Fruit fly (Drosophila melanogaster) whole organism, embryonic: ENCODE data around the gene CG5509.
A peak's percentile ranks its signal among the peaks of the same experiment; 100 is the strongest.

ENCODE experiments used
- Ada2b ChIP-seq: fragments of 200-800 bp; sonication (Bioruptor generic); IDR thresholded peaks from 2 replicates; pipeline ENCODE4 v1.3.6; 2022; ENCODE audit warnings: missing biosample characterization, missing genetic modification characterization
- BEAF-32 ChIP-seq: fragments of 200-800 bp; sonication (Bioruptor generic); optimal IDR thresholded peaks from 3 replicates; lab custom pipeline; 2017; ENCODE audit warnings: missing biosample characterization, missing genetic modification characterization, mild to moderate bottlenecking, moderate library complexity, missing genetic modification reagents
- CG10321 ChIP-seq: fragments of 200-800 bp; sonication (Bioruptor generic); IDR thresholded peaks from 2 replicates; pipeline ENCODE4 v1.3.6; 2022; ENCODE audit warnings: missing biosample characterization, missing genetic modification characterization
- CG10431 ChIP-seq: fragments of 200-800 bp; sonication (Bioruptor generic); optimal IDR thresholded peaks from 3 replicates; lab custom pipeline; 2018; ENCODE audit warnings: missing biosample characterization, mild to moderate bottlenecking, missing genetic modification characterization
- CG10654 ChIP-seq: fragments of 200-800 bp; sonication (Bioruptor generic); optimal IDR thresholded peaks from 2 replicates; lab custom pipeline; 2016; ENCODE audit warnings: missing biosample characterization, missing genetic modification characterization
- CG10979 ChIP-seq: fragments of 200-800 bp; sonication (Bioruptor generic); optimal IDR thresholded peaks from 2 replicates; lab custom pipeline; 2018; ENCODE audit warnings: missing biosample characterization, mild to moderate bottlenecking, missing genetic modification characterization, moderate library complexity
- CG12299 ChIP-seq: fragments of 200-800 bp; sonication (Bioruptor generic); optimal IDR thresholded peaks from 2 replicates; lab custom pipeline; 2018; ENCODE audit warnings: missing biosample characterization, mild to moderate bottlenecking, missing genetic modification characterization
- CG12391 ChIP-seq: fragments of 200-800 bp; sonication (Bioruptor generic); optimal IDR thresholded peaks from 3 replicates; lab custom pipeline; 2018; ENCODE audit warnings: missing biosample characterization, mild to moderate bottlenecking, missing genetic modification characterization, moderate library complexity
- CG12769 ChIP-seq: fragments of 200-800 bp; sonication (Bioruptor generic); optimal IDR thresholded peaks from 2 replicates; lab custom pipeline; 2019; ENCODE audit warnings: missing biosample characterization, mild to moderate bottlenecking, missing genetic modification characterization, moderate library complexity
- CG13624 ChIP-seq: fragments of 200-800 bp; sonication (Bioruptor generic); optimal IDR thresholded peaks from 2 replicates; lab custom pipeline; 2016; ENCODE audit warnings: missing biosample characterization, missing genetic modification characterization
- CG14050 ChIP-seq: fragments of 200-800 bp; sonication (Bioruptor generic); IDR thresholded peaks from 3 replicates; pipeline ENCODE4 v1.3.6; 2022; ENCODE audit warnings: missing biosample characterization, missing genetic modification characterization
- CG15073 ChIP-seq: fragments of 200-800 bp; sonication (Bioruptor generic); optimal IDR thresholded peaks from 2 replicates; lab custom pipeline; 2016; ENCODE audit warnings: missing biosample characterization, missing genetic modification characterization
- CG15479 ChIP-seq: fragments of 200-800 bp; sonication (Bioruptor generic); optimal IDR thresholded peaks from 3 replicates; lab custom pipeline; 2019; ENCODE audit warnings: missing biosample characterization, mild to moderate bottlenecking, missing genetic modification characterization, moderate library complexity
- CG15696 ChIP-seq: fragments of 200-800 bp; sonication (Bioruptor generic); optimal IDR thresholded peaks from 2 replicates; lab custom pipeline; 2019; ENCODE audit warnings: missing biosample characterization, mild to moderate bottlenecking, missing genetic modification characterization, moderate library complexity
- CG17912 ChIP-seq: fragments of 200-800 bp; sonication (Bioruptor generic); optimal IDR thresholded peaks from 2 replicates; lab custom pipeline; 2018; ENCODE audit warnings: missing biosample characterization, mild to moderate bottlenecking, missing genetic modification characterization
- CG18262 ChIP-seq: fragments of 200-800 bp; optimal IDR thresholded peaks from 3 replicates; lab custom pipeline; 2019; ENCODE audit warnings: missing biosample characterization, mild to moderate bottlenecking, missing genetic modification characterization, moderate library complexity
- CG31365 ChIP-seq: fragments of 200-800 bp; sonication (Bioruptor generic); optimal IDR thresholded peaks from 2 replicates; lab custom pipeline; 2018; ENCODE audit warnings: missing biosample characterization, mild to moderate bottlenecking, missing genetic modification characterization
- CG32772 ChIP-seq: fragments of 200-800 bp; sonication (Bioruptor generic); IDR thresholded peaks from 2 replicates; pipeline ENCODE4 v1.3.6; 2022; ENCODE audit warnings: missing biosample characterization, missing genetic modification characterization
- CG6654 ChIP-seq: fragments of 200-800 bp; sonication (Bioruptor generic); optimal IDR thresholded peaks from 2 replicates; lab custom pipeline; 2017; ENCODE audit warnings: missing biosample characterization, mild to moderate bottlenecking, missing genetic modification characterization
- CG6765 ChIP-seq: fragments of 200-800 bp; sonication (Bioruptor generic); optimal IDR thresholded peaks from 3 replicates; lab custom pipeline; 2017; ENCODE audit warnings: missing biosample characterization, mild to moderate bottlenecking, missing genetic modification characterization
- CG7987 ChIP-seq: fragments of 200-800 bp; sonication (Bioruptor generic); optimal IDR thresholded peaks from 2 replicates; lab custom pipeline; 2018; ENCODE audit warnings: missing biosample characterization, mild to moderate bottlenecking, missing genetic modification characterization, moderate library complexity
- CG8290 ChIP-seq, 3 experiments: fragments of 200-800 bp; sonication (Bioruptor generic); optimal IDR thresholded peaks; 2 replicates each; lab custom pipeline; 2016 to 2019; ENCODE audit warnings: missing biosample characterization in 3 of 3, missing genetic modification characterization in 3 of 3, mild to moderate bottlenecking in 2 of 3, moderate library complexity in 1 of 3
- E2f2 ChIP-seq: fragments of 200-800 bp; sonication (Bioruptor generic); IDR thresholded peaks from 2 replicates; pipeline ENCODE4 v1.3.6; 2022; ENCODE audit warnings: missing biosample characterization, missing genetic modification characterization
- Lpt ChIP-seq: fragments of >200 bp; optimal IDR thresholded peaks from 2 replicates; lab custom pipeline; 2018; ENCODE audit warnings: missing biosample characterization, missing genetic modification characterization
- Nf-YB ChIP-seq: fragments of 200-800 bp; sonication (Bioruptor generic); optimal IDR thresholded peaks from 3 replicates; lab custom pipeline; 2019; ENCODE audit warnings: missing biosample characterization, mild to moderate bottlenecking, missing genetic modification characterization, moderate library complexity
- Sox102F ChIP-seq: fragments of 200-800 bp; sonication (Bioruptor generic); optimal IDR thresholded peaks from 2 replicates; lab custom pipeline; 2018; ENCODE audit warnings: missing biosample characterization, mild to moderate bottlenecking, missing genetic modification characterization, moderate library complexity
- Sry-β ChIP-seq: fragments of 200-800 bp; sonication (Bioruptor generic); optimal IDR thresholded peaks from 2 replicates; lab custom pipeline; 2018; ENCODE audit warnings: missing biosample characterization, mild to moderate bottlenecking, missing genetic modification characterization, moderate library complexity
- Tbp ChIP-seq: fragments of >200 bp; optimal IDR thresholded peaks from 2 replicates; lab custom pipeline; 2018; ENCODE audit warnings: missing biosample characterization, missing genetic modification characterization
- ab ChIP-seq: fragments of 200-800 bp; sonication (Bioruptor generic); optimal IDR thresholded peaks from 2 replicates; lab custom pipeline; 2016; ENCODE audit warnings: missing biosample characterization, missing genetic modification characterization
- ara ChIP-seq: fragments of 200-800 bp; sonication (Bioruptor generic); IDR thresholded peaks from 2 replicates; pipeline ENCODE4 v1.3.6; 2022; ENCODE audit warnings: missing biosample characterization, missing genetic modification characterization
- ash1 ChIP-seq: fragments of 200-800 bp; sonication (Bioruptor generic); optimal IDR thresholded peaks from 2 replicates; lab custom pipeline; 2018; ENCODE audit warnings: missing biosample characterization, mild to moderate bottlenecking, missing genetic modification characterization
- ato ChIP-seq: fragments of 200-800 bp; sonication (Bioruptor generic); IDR thresholded peaks from 2 replicates; pipeline ENCODE4 v1.3.6; 2022; ENCODE audit warnings: missing biosample characterization, missing genetic modification characterization; ENCODE audit not compliant: partially characterized antibody
- br ChIP-seq: fragments of >200 bp; optimal IDR thresholded peaks from 2 replicates; lab custom pipeline; 2017
- chinmo ChIP-seq: fragments of 200-800 bp; sonication (Bioruptor generic); IDR thresholded peaks from 4 replicates; pipeline ENCODE4 v1.3.6; 2022; ENCODE audit warnings: missing biosample characterization, missing genetic modification characterization; ENCODE audit not compliant: partially characterized antibody
- dati ChIP-seq: fragments of 200-800 bp; sonication (Bioruptor generic); IDR thresholded peaks from 2 replicates; pipeline ENCODE4 v1.3.6; 2022; ENCODE audit warnings: missing biosample characterization, missing genetic modification characterization
- dpn ChIP-seq, 2 experiments: fragments of 200-800 bp; sonication (Bioruptor generic); optimal IDR thresholded peaks; 3 replicates each; lab custom pipeline; 2016; ENCODE audit warnings: missing biosample characterization in 2 of 2, missing genetic modification characterization in 2 of 2
- exex ChIP-seq: fragments of 200-800 bp; sonication (Bioruptor generic); optimal IDR thresholded peaks from 4 replicates; lab custom pipeline; 2018; ENCODE audit warnings: missing biosample characterization, mild to moderate bottlenecking, missing genetic modification characterization, moderate library complexity
- insv ChIP-seq, 2 experiments: fragments of 200-800 bp; sonication (Bioruptor generic); optimal IDR thresholded peaks; 3 replicates each; lab custom pipeline; 2016 to 2018; ENCODE audit warnings: missing biosample characterization in 2 of 2, missing genetic modification characterization in 2 of 2
- inv ChIP-seq: fragments of 200-800 bp; sonication (Bioruptor generic); IDR thresholded peaks from 2 replicates; pipeline ENCODE4 v1.3.6; 2022; ENCODE audit warnings: missing biosample characterization, missing genetic modification characterization; ENCODE audit not compliant: partially characterized antibody
- nom ChIP-seq: fragments of 200-800 bp; sonication (Bioruptor generic); optimal IDR thresholded peaks from 2 replicates; lab custom pipeline; 2017; ENCODE audit warnings: missing biosample characterization, missing genetic modification characterization, mild to moderate bottlenecking, moderate library complexity, missing genetic modification reagents
- pan ChIP-seq, 4 experiments: fragments of >200 bp in 3 of 4; fragments of 200-800 bp in 1 of 4; sonication (Bioruptor generic) in 1 of 4; optimal IDR thresholded peaks in 3 of 4; IDR thresholded peaks in 1 of 4; 2 replicates each; pipeline versions ENCODE4 v1.3.6 to Lab custom; 2017 to 2022; ENCODE audit warnings: missing biosample characterization in 2 of 4, missing genetic modification characterization in 2 of 4, mixed read lengths in 1 of 4
- pros ChIP-seq: fragments of 200-800 bp; sonication (Bioruptor generic); optimal IDR thresholded peaks from 3 replicates; lab custom pipeline; 2019; ENCODE audit warnings: missing biosample characterization, mild to moderate bottlenecking, missing genetic modification characterization, moderate library complexity
- scrt ChIP-seq: fragments of 200-800 bp; sonication (Bioruptor generic); optimal IDR thresholded peaks from 2 replicates; lab custom pipeline; 2018; ENCODE audit warnings: missing biosample characterization, mild to moderate bottlenecking, missing genetic modification characterization, moderate library complexity
- sens-2 ChIP-seq: fragments of 200-800 bp; sonication (Bioruptor generic); IDR thresholded peaks from 2 replicates; pipeline ENCODE4 v1.3.6; 2022; ENCODE audit warnings: missing biosample characterization, missing genetic modification characterization
- slou ChIP-seq: fragments of 200-800 bp; sonication (Bioruptor generic); optimal IDR thresholded peaks from 3 replicates; lab custom pipeline; 2016; ENCODE audit warnings: missing biosample characterization, missing genetic modification characterization
- sqz ChIP-seq: fragments of 200-800 bp; sonication (Bioruptor generic); optimal IDR thresholded peaks from 3 replicates; lab custom pipeline; 2018; ENCODE audit warnings: missing biosample characterization, mild to moderate bottlenecking, missing genetic modification characterization
- trem ChIP-seq: fragments of 200-800 bp; optimal IDR thresholded peaks from 3 replicates; lab custom pipeline; 2019; ENCODE audit warnings: missing biosample characterization, mild to moderate bottlenecking, missing genetic modification characterization, moderate library complexity
- ttk ChIP-seq: fragments of 200-800 bp; sonication (Bioruptor generic); IDR thresholded peaks from 2 replicates; pipeline ENCODE4 v2.1.2; 2022; ENCODE audit warnings: missing biosample characterization, missing genetic modification characterization
- tup ChIP-seq: fragments of 200-800 bp; sonication (Bioruptor generic); optimal IDR thresholded peaks from 2 replicates; lab custom pipeline; 2016; ENCODE audit warnings: missing biosample characterization, mild to moderate bottlenecking, missing genetic modification characterization, moderate library complexity

CG5509 gene

dm6 chr3R:12402935-12403334, 49.3 kb upstream of the CG5509 start (continued):
- peak; percentile 73 for TF ChIP-seq ab (GFP tag; lab: Kevin White, UChicago)
- peak; percentile 71 for TF ChIP-seq CG15479 (GFP tag; lab: Kevin White, UChicago)
- TF ChIP-seq nom (GFP tag; lab: Kevin White, UChicago) = peak; percentile 99
- TF ChIP-seq Sry-β (GFP tag; lab: Kevin White, UChicago) = peak; percentile 74
- no peak for TF ChIP-seq pan (optimal IDR thresholded peaks at IDR 0.05; lab: Kevin White, UChicago)
- TF ChIP-seq pan (GFP tag; optimal IDR thresholded peaks at IDR 0.05 in 1 of 2, IDR thresholded peaks at IDR 0.05 in 1 of 2) = peak in 1 of 2 experiments; percentile 97
- TF ChIP-seq CG12391 = peak; percentile 99
- peak; percentile 88 for TF ChIP-seq CG32772 (GFP tag; lab: Robert Waterston, UW)
- TF ChIP-seq slou (GFP tag; lab: Kevin White, UChicago) = peak; percentile 86
- peak; percentile 99 for TF ChIP-seq sqz
- TF ChIP-seq Lpt = no peak
- TF ChIP-seq CG13624 (GFP tag; lab: Kevin White, UChicago) = peak; percentile 96
- TF ChIP-seq inv (GFP tag; lab: Robert Waterston, UW) = no peak
- TF ChIP-seq CG14050 (GFP tag; lab: Robert Waterston, UW) = peak; percentile 96
- TF ChIP-seq dati (GFP tag; lab: Robert Waterston, UW) = peak; percentile 90
- TF ChIP-seq CG12769 (tag; lab: Kevin White, UChicago) = peak; percentile 98
- TF ChIP-seq CG17912 (GFP tag; lab: Kevin White, UChicago) = peak; percentile 98
- peak; percentile 93 for TF ChIP-seq ttk (GFP tag; lab: Robert Waterston, UW)
- TF ChIP-seq CG8290 (GFP tag; optimal IDR thresholded peaks at IDR 0.05; lab: Kevin White, UChicago) = peak; percentile 96
- peak; percentile 95 to 97 for TF ChIP-seq CG8290 (tag; optimal IDR thresholded peaks at IDR 0.05; lab: Kevin White, UChicago)
- peak; percentile 99 for TF ChIP-seq CG18262 (tag; lab: Kevin White, UChicago)
- TF ChIP-seq CG12299 (tag; lab: Kevin White, UChicago) = peak; percentile 98
- TF ChIP-seq BEAF-32 (GFP tag; lab: Kevin White, UChicago) = peak; percentile 46
- TF ChIP-seq Tbp = no peak
- TF ChIP-seq CG6654 (GFP tag; lab: Kevin White, UChicago) = peak; percentile 94
- peak; percentile 99 for TF ChIP-seq CG10979 (tag; lab: Kevin White, UChicago)
- TF ChIP-seq Sox102F (GFP tag; lab: Kevin White, UChicago) = peak; percentile 98
- no peak for TF ChIP-seq chinmo
- peak; percentile 96 for TF ChIP-seq CG7987
- no peak for TF ChIP-seq ato (GFP tag; lab: Robert Waterston, UW)
- peak; percentile 97 for TF ChIP-seq sens-2 (GFP tag; lab: Robert Waterston, UW)
- peak; percentile 99 for TF ChIP-seq ara (GFP tag; lab: Robert Waterston, UW)
- TF ChIP-seq CG10431 (GFP tag; lab: Kevin White, UChicago) = peak; percentile 93
- peak; percentile 90 for TF ChIP-seq CG31365 (tag; lab: Kevin White, UChicago)
- TF ChIP-seq CG6765 = peak; percentile 99
- TF ChIP-seq CG10654 (GFP tag; lab: Kevin White, UChicago) = peak; percentile 97
- peak; percentile 81 for TF ChIP-seq CG10321
- TF ChIP-seq CG15073 (GFP tag; lab: Kevin White, UChicago) = peak; percentile 76
- TF ChIP-seq CG15696 = peak; percentile 100
- TF ChIP-seq Ada2b (GFP tag; lab: Robert Waterston, UW) = peak; percentile 99
- peak; percentile 87 for TF ChIP-seq pros (GFP tag; lab: Kevin White, UChicago)
- TF ChIP-seq trem = peak; percentile 98
- peak; percentile 85 for TF ChIP-seq ash1 (GFP tag; lab: Kevin White, UChicago)
- TF ChIP-seq dpn (GFP tag; optimal IDR thresholded peaks at IDR 0.05; lab: Kevin White, UChicago) = peak; percentile 94
- peak; percentile 92 for TF ChIP-seq exex (tag; lab: Kevin White, UChicago)
- TF ChIP-seq E2f2 (GFP tag; lab: Robert Waterston, UW) = peak; percentile 85
- no peak for TF ChIP-seq br
- peak; percentile 99 for TF ChIP-seq scrt (GFP tag; lab: Kevin White, UChicago)
- TF ChIP-seq Nf-YB (GFP tag; lab: Kevin White, UChicago) = peak; percentile 89
- peak; percentile 22 to 79 for TF ChIP-seq insv (GFP tag; optimal IDR thresholded peaks at IDR 0.05; lab: Kevin White, UChicago)
- peak; percentile 92 for TF ChIP-seq tup (GFP tag; lab: Kevin White, UChicago)
